Worm (Caenorhabditis elegans) whole organism, L1 larva: ENCODE measurements around the gene ZK287.7.

Experiments
- aly-2 ChIP-seq: fragments of 150-350 bp; optimal IDR thresholded peaks from 2 replicates; lab custom pipeline; 2014; ENCODE audit warnings: missing biosample characterization, missing genetic modification characterization
- ama-1 ChIP-seq: fragments of 150-350 bp; optimal IDR thresholded peaks from 2 replicates; lab custom pipeline; 2014
- ceh-82 ChIP-seq, 3 experiments: fragments of 150-350 bp in 1 of 3; sonication (generic microtip) in 2 of 3; optimal IDR thresholded peaks; 2 replicates each; lab custom pipeline; 2014 to 2017; ENCODE audit warnings: missing biosample characterization in 3 of 3, missing genetic modification characterization in 3 of 3
- egl-27 ChIP-seq, 2 experiments: fragments of 150-350 bp in 1 of 2; sonication (generic microtip); optimal IDR thresholded peaks; 3 replicates each; lab custom pipeline; 2017 to 2018; ENCODE audit warnings: missing biosample characterization in 2 of 2, missing genetic modification characterization in 2 of 2, missing genetic modification reagents in 2 of 2
- lin-13 ChIP-seq: fragments of 150-350 bp; optimal IDR thresholded peaks from 2 replicates; lab custom pipeline; 2014; ENCODE audit warnings: missing biosample characterization, missing genetic modification reagents, missing genetic modification characterization
- mdl-1 ChIP-seq, 2 experiments: fragments of 150-350 bp; optimal IDR thresholded peaks; 2 replicates each; lab custom pipeline; 2014 to 2017; ENCODE audit warnings: missing biosample characterization in 2 of 2, missing genetic modification characterization in 2 of 2, inconsistent platforms in 1 of 2
- nhr-85 ChIP-seq: sonication (generic microtip); peaks from one replicate; lab custom pipeline; 2016; ENCODE audit warnings: missing genetic modification characterization, inconsistent platforms, missing compliant biosample characterization
- sup-37 ChIP-seq: fragments of 200-800 bp; sonication (Bioruptor generic); optimal IDR thresholded peaks from 2 replicates; lab custom pipeline; 2018; ENCODE audit warnings: mild to moderate bottlenecking, missing genetic modification characterization, missing compliant biosample characterization
- ztf-11 ChIP-seq, 2 experiments: sonication (generic microtip); optimal IDR thresholded peaks; 2 replicates each; lab custom pipeline; 2016 to 2017; ENCODE audit warnings: missing genetic modification characterization in 2 of 2, missing biosample characterization in 1 of 2, missing compliant biosample characterization in 1 of 2

DNA sequence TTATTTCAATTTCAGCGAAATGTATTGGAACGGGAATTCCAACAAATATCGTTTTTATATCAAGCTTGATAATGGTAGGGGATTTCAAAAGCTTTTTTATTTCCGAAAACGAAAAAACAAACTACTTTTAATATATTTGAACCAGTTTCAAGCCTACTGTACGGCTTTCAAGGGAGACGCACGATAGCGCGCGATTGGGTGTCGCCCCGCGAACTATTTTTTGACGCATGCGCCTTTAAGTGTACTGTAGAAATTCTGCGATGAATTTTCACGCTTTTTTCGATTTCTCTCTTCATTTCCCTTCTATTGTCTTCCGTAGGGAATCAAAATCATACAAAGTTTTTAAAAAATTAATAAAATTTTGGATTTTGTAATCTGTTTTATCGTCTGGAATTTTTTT lies 10.7 kb downstream of the ZK287.7 start:
- TF ChIP-seq nhr-85 (tag; lab: Kevin White, UChicago) (no peak), ceh-82 (tag; optimal IDR thresholded peaks at IDR 0.05; lab: Kevin White, UChicago) (no peak), aly-2 (tag; lab: Kevin White, UChicago) (no peak), ama-1 (no peak), mdl-1 (tag; optimal IDR thresholded peaks at IDR 0.05; lab: Kevin White, UChicago) (no peak), ztf-11 (tag; optimal IDR thresholded peaks at IDR 0.05; lab: Kevin White, UChicago) (no peak), egl-27 (tag; optimal IDR thresholded peaks at IDR 0.05; lab: Kevin White, UChicago) (no peak), lin-13 (GFP tag; lab: Kevin White, UChicago) (no peak), sup-37 (GFP tag; lab: Kevin White, UChicago) (no peak)
